Fruit fly (Drosophila melanogaster) whole organism, embryonic: Measurements from ENCODE around the gene CG13876.

Experiments
- Abd-B ChIP-seq: fragments of 200-800 bp; sonication (Bioruptor generic); optimal IDR thresholded peaks from 2 replicates; lab custom pipeline; 2018; ENCODE audit warnings: missing biosample characterization, mild to moderate bottlenecking, missing genetic modification characterization, moderate library complexity
- Bteb2 ChIP-seq: fragments of 200-800 bp; sonication (Bioruptor generic); optimal IDR thresholded peaks from 2 replicates; lab custom pipeline; 2016; ENCODE audit warnings: missing biosample characterization, missing genetic modification characterization
- CG1024 ChIP-seq: fragments of 200-800 bp; sonication (Bioruptor generic); IDR thresholded peaks from 2 replicates; pipeline ENCODE4 v1.3.6; 2022; ENCODE audit warnings: missing biosample characterization, missing genetic modification characterization
- CG10267 ChIP-seq: fragments of 200-800 bp; sonication (Bioruptor generic); optimal IDR thresholded peaks from 2 replicates; lab custom pipeline; 2018; ENCODE audit warnings: missing biosample characterization, mild to moderate bottlenecking, missing genetic modification characterization, moderate library complexity
- CG10321 ChIP-seq: fragments of 200-800 bp; sonication (Bioruptor generic); IDR thresholded peaks from 2 replicates; pipeline ENCODE4 v1.3.6; 2022; ENCODE audit warnings: missing biosample characterization, missing genetic modification characterization
- CG10979 ChIP-seq: fragments of 200-800 bp; sonication (Bioruptor generic); optimal IDR thresholded peaks from 2 replicates; lab custom pipeline; 2018; ENCODE audit warnings: missing biosample characterization, mild to moderate bottlenecking, missing genetic modification characterization, moderate library complexity
- CG11093 ChIP-seq: fragments of 200-800 bp; sonication (Bioruptor generic); IDR thresholded peaks from 3 replicates; pipeline ENCODE4 v1.3.6; 2022; ENCODE audit warnings: missing biosample characterization, missing genetic modification characterization
- CG12071 ChIP-seq: fragments of 200-800 bp; sonication (Bioruptor generic); optimal IDR thresholded peaks from 3 replicates; lab custom pipeline; 2018; ENCODE audit warnings: missing biosample characterization, mild to moderate bottlenecking, missing genetic modification characterization
- CG13287 ChIP-seq: fragments of 200-800 bp; sonication (Bioruptor generic); IDR thresholded peaks from 2 replicates; pipeline ENCODE4 v1.3.6; 2022; ENCODE audit warnings: missing biosample characterization, missing genetic modification characterization; ENCODE audit not compliant: partially characterized antibody
- CG15696 ChIP-seq: fragments of 200-800 bp; sonication (Bioruptor generic); optimal IDR thresholded peaks from 2 replicates; lab custom pipeline; 2019; ENCODE audit warnings: missing biosample characterization, mild to moderate bottlenecking, missing genetic modification characterization, moderate library complexity
- CG17361 ChIP-seq: fragments of 200-800 bp; sonication (Bioruptor generic); IDR thresholded peaks from 3 replicates; pipeline ENCODE4 v1.3.6; 2022; ENCODE audit warnings: missing biosample characterization, missing genetic modification characterization
- CG17802 ChIP-seq: fragments of 200-800 bp; sonication (Bioruptor generic); optimal IDR thresholded peaks from 2 replicates; lab custom pipeline; 2018; ENCODE audit warnings: missing biosample characterization, mild to moderate bottlenecking, missing genetic modification characterization, moderate library complexity
- CG1792 ChIP-seq: fragments of 200-800 bp; sonication (Bioruptor generic); optimal IDR thresholded peaks from 2 replicates; lab custom pipeline; 2016; ENCODE audit warnings: missing biosample characterization, missing genetic modification characterization
- CG4282 ChIP-seq: fragments of 200-800 bp; sonication (Bioruptor generic); optimal IDR thresholded peaks from 2 replicates; lab custom pipeline; 2016; ENCODE audit warnings: missing biosample characterization, missing genetic modification characterization
- CG4707 ChIP-seq: fragments of 200-800 bp; sonication (Bioruptor generic); optimal IDR thresholded peaks from 2 replicates; lab custom pipeline; 2018; ENCODE audit warnings: missing biosample characterization, mild to moderate bottlenecking, missing genetic modification characterization, moderate library complexity
- CG7372 ChIP-seq: fragments of 200-800 bp; sonication (Bioruptor generic); IDR thresholded peaks from 2 replicates; pipeline ENCODE4 v1.3.6; 2022; ENCODE audit warnings: missing biosample characterization, missing genetic modification characterization
- CG8478 ChIP-seq: fragments of >200 bp; optimal IDR thresholded peaks from 2 replicates; lab custom pipeline; 2018
- CG9817 ChIP-seq: fragments of 200-800 bp; sonication (Bioruptor generic); optimal IDR thresholded peaks from 2 replicates; lab custom pipeline; 2018; ENCODE audit warnings: missing biosample characterization, mild to moderate bottlenecking, missing genetic modification characterization, moderate library complexity
- Deaf1 ChIP-seq: fragments of 200-800 bp; optimal IDR thresholded peaks from 3 replicates; lab custom pipeline; 2019; ENCODE audit warnings: missing biosample characterization, mild to moderate bottlenecking, missing genetic modification characterization, moderate library complexity
- Dll ChIP-seq: fragments of 200-800 bp; sonication (Bioruptor generic); IDR thresholded peaks from 4 replicates; pipeline ENCODE4 v1.3.6; 2022; ENCODE audit warnings: missing biosample characterization, missing genetic modification characterization; ENCODE audit not compliant: partially characterized antibody
- Doc2 ChIP-seq: fragments of 200-800 bp; sonication (Bioruptor generic); IDR thresholded peaks from 2 replicates; pipeline ENCODE4 v1.3.6; 2022; ENCODE audit warnings: missing biosample characterization, missing genetic modification characterization
- Dp ChIP-seq: fragments of 200-800 bp; sonication (Bioruptor generic); optimal IDR thresholded peaks from 2 replicates; lab custom pipeline; 2018; ENCODE audit warnings: missing biosample characterization, mild to moderate bottlenecking, missing genetic modification characterization, moderate library complexity
- Ets97D ChIP-seq: fragments of 200-800 bp; sonication (Bioruptor generic); optimal IDR thresholded peaks from 3 replicates; lab custom pipeline; 2016; ENCODE audit warnings: missing biosample characterization, missing genetic modification characterization
- GATAe ChIP-seq: fragments of 200-800 bp; sonication (Bioruptor generic); conservative IDR thresholded peaks from 2 replicates; pipeline ENCODE4 v1.3.6; 2022; ENCODE audit warnings: missing biosample characterization, missing genetic modification characterization
- HLHmδ ChIP-seq: fragments of 200-800 bp; sonication (Bioruptor generic); optimal IDR thresholded peaks from 2 replicates; lab custom pipeline; 2018; ENCODE audit warnings: missing biosample characterization, mild to moderate bottlenecking, missing genetic modification characterization, moderate library complexity
- Lim3 ChIP-seq: fragments of 200-800 bp; sonication (Bioruptor generic); IDR thresholded peaks from 2 replicates; pipeline ENCODE4 v1.3.6; 2022; ENCODE audit warnings: missing biosample characterization, missing genetic modification characterization
- NC2α ChIP-seq: fragments of 200-800 bp; sonication (Bioruptor generic); optimal IDR thresholded peaks from 2 replicates; lab custom pipeline; 2016; ENCODE audit warnings: missing biosample characterization, missing genetic modification characterization
- Ravus ChIP-seq: fragments of 200-800 bp; sonication (Bioruptor generic); IDR thresholded peaks from 2 replicates; pipeline ENCODE4 v1.3.6; 2022; ENCODE audit warnings: missing biosample characterization, missing genetic modification characterization
- Sry-β ChIP-seq: fragments of 200-800 bp; sonication (Bioruptor generic); optimal IDR thresholded peaks from 2 replicates; lab custom pipeline; 2018; ENCODE audit warnings: missing biosample characterization, mild to moderate bottlenecking, missing genetic modification characterization, moderate library complexity
- ac ChIP-seq: fragments of 200-800 bp; sonication (Bioruptor generic); optimal IDR thresholded peaks from 3 replicates; lab custom pipeline; 2017; ENCODE audit warnings: missing biosample characterization, mild to moderate bottlenecking, missing genetic modification characterization
- al ChIP-seq: fragments of 200-800 bp; sonication (Bioruptor generic); IDR thresholded peaks from 2 replicates; pipeline ENCODE4 v1.3.6; 2022; ENCODE audit warnings: missing biosample characterization, missing genetic modification characterization
- bbx ChIP-seq: fragments of 200-800 bp; sonication (Bioruptor generic); IDR thresholded peaks from 2 replicates; pipeline ENCODE4 v1.3.6; 2022; ENCODE audit warnings: missing biosample characterization, missing genetic modification characterization; ENCODE audit not compliant: partially characterized antibody
- cas ChIP-seq: fragments of 200-800 bp; sonication (Bioruptor generic); IDR thresholded peaks from 2 replicates; pipeline ENCODE4 v1.3.6; 2022; ENCODE audit warnings: missing biosample characterization, missing genetic modification characterization
- cwo ChIP-seq: fragments of 200-800 bp; sonication (Bioruptor generic); optimal IDR thresholded peaks from 3 replicates; lab custom pipeline; 2017; ENCODE audit warnings: missing biosample characterization, missing genetic modification characterization, mild to moderate bottlenecking, moderate library complexity, missing genetic modification reagents
- dimm ChIP-seq: fragments of 200-800 bp; sonication (Bioruptor generic); IDR thresholded peaks from 2 replicates; pipeline ENCODE4 v1.3.6; 2022; ENCODE audit warnings: missing biosample characterization, missing genetic modification characterization
- ems ChIP-seq: fragments of 200-800 bp; sonication (Bioruptor generic); optimal IDR thresholded peaks from 3 replicates; lab custom pipeline; 2016; ENCODE audit warnings: missing biosample characterization, missing genetic modification characterization
- ewg ChIP-seq: fragments of 200-800 bp; sonication (Bioruptor generic); optimal IDR thresholded peaks from 3 replicates; lab custom pipeline; 2017; ENCODE audit warnings: mild to moderate bottlenecking, missing biosample characterization, missing genetic modification reagents, missing genetic modification characterization
- fd96Cb ChIP-seq: fragments of 200-800 bp; sonication (Bioruptor generic); optimal IDR thresholded peaks from 2 replicates; lab custom pipeline; 2018; ENCODE audit warnings: missing biosample characterization, mild to moderate bottlenecking, missing genetic modification characterization, moderate library complexity
- hkb ChIP-seq, 2 experiments: fragments of 200-800 bp in 1 of 2; fragments of >200 bp in 1 of 2; sonication (Bioruptor generic) in 1 of 2; IDR thresholded peaks in 1 of 2; optimal IDR thresholded peaks in 1 of 2; 2 replicates each; pipeline versions ENCODE4 v1.3.6 to Lab custom; 2017 to 2022; ENCODE audit warnings: missing biosample characterization in 1 of 2, missing genetic modification characterization in 1 of 2
- hth ChIP-seq: fragments of >200 bp; optimal IDR thresholded peaks from 2 replicates; lab custom pipeline; 2017; ENCODE audit warnings: inconsistent platforms
- jumu ChIP-seq: fragments of 200-800 bp; sonication (Bioruptor generic); optimal IDR thresholded peaks from 3 replicates; lab custom pipeline; 2016; ENCODE audit warnings: missing biosample characterization, missing genetic modification characterization
- kni ChIP-seq: fragments of 200-800 bp; sonication (Bioruptor generic); optimal IDR thresholded peaks from 3 replicates; lab custom pipeline; 2017; ENCODE audit warnings: mild to moderate bottlenecking, missing biosample characterization, missing genetic modification reagents, missing genetic modification characterization
- lbe ChIP-seq: fragments of 200-800 bp; sonication (Bioruptor generic); optimal IDR thresholded peaks from 2 replicates; lab custom pipeline; 2016; ENCODE audit warnings: missing biosample characterization, mild to moderate bottlenecking, missing genetic modification characterization
- pb ChIP-seq: fragments of 200-800 bp; sonication (Bioruptor generic); optimal IDR thresholded peaks from 3 replicates; lab custom pipeline; 2016; ENCODE audit warnings: missing biosample characterization, missing genetic modification characterization
- peb ChIP-seq: fragments of 200-800 bp; sonication (Bioruptor generic); IDR thresholded peaks from 2 replicates; pipeline ENCODE4 v1.3.6; 2022; ENCODE audit warnings: missing biosample characterization, missing genetic modification characterization
- pzg ChIP-seq: fragments of 200-800 bp; sonication (Bioruptor generic); optimal IDR thresholded peaks from 3 replicates; lab custom pipeline; 2018; ENCODE audit warnings: missing biosample characterization, mild to moderate bottlenecking, missing genetic modification characterization, moderate library complexity
- slbo ChIP-seq: fragments of 200-800 bp; sonication (Bioruptor generic); IDR thresholded peaks from 2 replicates; pipeline ENCODE4 v1.3.6; 2022; ENCODE audit warnings: missing biosample characterization, missing genetic modification characterization
- ssp ChIP-seq: fragments of 200-800 bp; sonication (Bioruptor generic); IDR thresholded peaks from 2 replicates; pipeline ENCODE4 v1.3.6; 2022; ENCODE audit warnings: missing biosample characterization, missing genetic modification characterization
- tio ChIP-seq: fragments of 200-800 bp; sonication (Bioruptor generic); optimal IDR thresholded peaks from 2 replicates; lab custom pipeline; 2017; ENCODE audit warnings: missing biosample characterization, missing genetic modification characterization, inconsistent platforms
- wor ChIP-seq: fragments of 200-800 bp; sonication (Bioruptor generic); IDR thresholded peaks from 2 replicates; pipeline ENCODE4 v1.3.6; 2022; ENCODE audit warnings: missing biosample characterization, missing genetic modification characterization
- zfh2 ChIP-seq: fragments of 200-800 bp; sonication (Bioruptor generic); optimal IDR thresholded peaks from 2 replicates; lab custom pipeline; 2016; ENCODE audit warnings: missing biosample characterization, missing genetic modification characterization

Gene CG13876

DNA sequence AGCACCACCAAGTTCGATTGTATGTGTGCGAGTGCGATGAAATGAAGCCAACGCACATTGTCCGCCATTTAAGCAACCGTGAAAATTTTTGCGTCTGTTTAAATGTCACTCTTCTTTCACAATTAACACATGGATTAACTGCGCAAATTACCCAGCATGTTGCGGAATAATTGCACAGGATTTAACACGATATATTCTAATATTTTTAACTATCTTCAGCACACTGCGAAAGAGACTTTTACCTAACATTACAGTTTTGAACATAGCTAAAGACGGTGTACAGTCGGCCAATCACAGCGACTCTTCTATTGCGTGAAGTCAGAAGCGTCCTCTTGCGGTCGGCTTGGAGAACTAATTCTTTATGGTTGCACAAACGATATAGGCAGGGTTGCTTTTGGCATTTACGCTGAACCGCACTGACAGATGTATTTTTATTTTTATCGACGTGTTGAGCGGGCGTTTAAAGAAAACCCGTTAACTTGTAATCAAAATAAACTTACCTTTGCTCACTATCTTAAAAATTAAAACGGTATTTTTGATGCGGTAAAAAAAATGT, 40.8 kb downstream of the CG13876 start (continued):
- peak; percentile 19 for TF ChIP-seq CG10979
- TF ChIP-seq ewg (GFP tag; lab: Kevin White, UChicago), result no peak
- peak; percentile 64 for TF ChIP-seq CG10267 (tag; lab: Kevin White, UChicago)
- peak; percentile 89 for TF ChIP-seq Dp (GFP tag; lab: Kevin White, UChicago)
- peak; percentile 42 for TF ChIP-seq jumu (GFP tag; lab: Kevin White, UChicago)
- TF ChIP-seq Ets97D (GFP tag; lab: Kevin White, UChicago), result peak; percentile 97
- TF ChIP-seq Lim3 (GFP tag; lab: Robert Waterston, UW), result no peak
- peak; percentile 66; the same call in 1 of the 2 replicates for TF ChIP-seq CG13287 (GFP tag; lab: Robert Waterston, UW)
- peak; percentile 45 for TF ChIP-seq CG1792 (GFP tag; lab: Kevin White, UChicago)
- TF ChIP-seq Dll, result peak; percentile 25; the same call in 2 of the 4 replicates
- TF ChIP-seq Deaf1, result peak; percentile 100
- no peak for TF ChIP-seq wor (GFP tag; lab: Robert Waterston, UW)
- no peak for TF ChIP-seq hth (lab: Kevin White, UChicago)
- no peak for TF ChIP-seq ac
- no peak for TF ChIP-seq dimm (GFP tag; lab: Robert Waterston, UW)
- TF ChIP-seq HLHmδ, result no peak
- TF ChIP-seq ssp (GFP tag; lab: Robert Waterston, UW), result peak; percentile 61
- TF ChIP-seq Bteb2, result no peak
- peak; percentile 38 for TF ChIP-seq lbe (GFP tag; lab: Kevin White, UChicago)
- TF ChIP-seq Ravus (GFP tag; lab: Robert Waterston, UW), result no peak
- 0 out of 2 replicates have a peak, but pooled peaks have one; percentile 10 for TF ChIP-seq cas (GFP tag; lab: Robert Waterston, UW)
- TF ChIP-seq GATAe, result no peak
- no peak for TF ChIP-seq NC2α (GFP tag; lab: Kevin White, UChicago)
- no peak for TF ChIP-seq CG11093 (GFP tag; lab: Robert Waterston, UW)
- TF ChIP-seq fd96Cb (tag; lab: Kevin White, UChicago), result no peak
- no peak for TF ChIP-seq CG8478 (lab: Kevin White, UChicago)
- no peak for TF ChIP-seq CG10321 (GFP tag; lab: Robert Waterston, UW)
- TF ChIP-seq CG17361 (GFP tag; lab: Robert Waterston, UW), result no peak; the same call in 2 of the 3 replicates
- no peak for TF ChIP-seq CG7372
- peak; percentile 92 for TF ChIP-seq pzg (GFP tag; lab: Kevin White, UChicago)
- no peak for TF ChIP-seq CG15696 (tag; lab: Kevin White, UChicago)
- TF ChIP-seq CG12071 (GFP tag; lab: Kevin White, UChicago), result no peak
- TF ChIP-seq CG17802 (tag; lab: Kevin White, UChicago), result peak; percentile 42
- no peak for TF ChIP-seq hkb (optimal IDR thresholded peaks at IDR 0.05; lab: Kevin White, UChicago)
- TF ChIP-seq hkb (GFP tag; IDR thresholded peaks at IDR 0.05; lab: Robert Waterston, UW), result peak; percentile 13; the same call in 1 of the 2 replicates
- TF ChIP-seq Sry-β (GFP tag; lab: Kevin White, UChicago), result no peak
- no peak for TF ChIP-seq CG4282 (GFP tag; lab: Kevin White, UChicago)
- TF ChIP-seq kni (GFP tag; lab: Kevin White, UChicago), result no peak
- TF ChIP-seq pb (GFP tag; lab: Kevin White, UChicago), result peak; percentile 36
- peak; percentile 69 for TF ChIP-seq slbo (GFP tag; lab: Robert Waterston, UW)
- TF ChIP-seq bbx (GFP tag; lab: Robert Waterston, UW), result peak; percentile 73
- no peak for TF ChIP-seq CG4707 (GFP tag; lab: Kevin White, UChicago)
- TF ChIP-seq tio, result no peak
- no peak for TF ChIP-seq Doc2
- TF ChIP-seq ems (GFP tag; lab: Kevin White, UChicago), result peak; percentile 27
- no peak for TF ChIP-seq CG9817 (tag; lab: Kevin White, UChicago)
- no peak for TF ChIP-seq Abd-B (GFP tag; lab: Kevin White, UChicago)
- TF ChIP-seq al (GFP tag; lab: Robert Waterston, UW), result no peak
- no peak for TF ChIP-seq CG1024 (GFP tag; lab: Robert Waterston, UW)
- no peak for TF ChIP-seq peb
- no peak for TF ChIP-seq cwo
- peak; percentile 43 for TF ChIP-seq zfh2 (GFP tag; lab: Kevin White, UChicago)
